Worm (Caenorhabditis elegans) whole organism, young adult: ENCODE measurements around the gene F22H10.11.

ENCODE experiments used
- B0019.2 ChIP-seq: fragments of 200-800 bp; sonication (Bioruptor generic); conservative IDR thresholded peaks from 2 replicates; pipeline ENCODE4 v1.3.6; 2022; ENCODE audit warnings: missing genetic modification reagents, missing genetic modification characterization, missing compliant biosample characterization
- C17E4.6 ChIP-seq: fragments of 200-800 bp; sonication (Bioruptor generic); IDR thresholded peaks from 2 replicates; pipeline ENCODE4 v1.3.6; 2022; ENCODE audit warnings: missing genetic modification reagents, missing genetic modification characterization, missing compliant biosample characterization
- F23B12.7 ChIP-seq: sonication (generic microtip); optimal IDR thresholded peaks from 2 replicates; lab custom pipeline; 2017; ENCODE audit warnings: missing genetic modification characterization, mild to moderate bottlenecking, missing compliant biosample characterization, antibody characterized with exemption, moderate library complexity; ENCODE audit not compliant: insufficient read depth
- F37B4.10 ChIP-seq: fragments of 200-800 bp; sonication (Bioruptor generic); IDR thresholded peaks from 2 replicates; pipeline ENCODE4 v1.3.6; 2022; ENCODE audit warnings: missing genetic modification characterization, missing compliant biosample characterization
- Y53G8AR.9 ChIP-seq: fragments of 200-800 bp; sonication (Bioruptor generic); conservative IDR thresholded peaks from 2 replicates; pipeline ENCODE4 v1.3.6; 2022; ENCODE audit warnings: missing genetic modification reagents, missing genetic modification characterization, missing compliant biosample characterization
- Y79H2A.3 ChIP-seq: fragments of 200-800 bp; sonication (Bioruptor generic); conservative IDR thresholded peaks from 2 replicates; pipeline ENCODE4 v1.3.6; 2022; ENCODE audit warnings: missing genetic modification reagents, missing genetic modification characterization, missing compliant biosample characterization
- aptf-3 ChIP-seq: fragments of 200-800 bp; sonication (Bioruptor generic); IDR thresholded peaks from 2 replicates; pipeline ENCODE4 v1.3.6; 2022; ENCODE audit warnings: missing genetic modification characterization, missing compliant biosample characterization
- athp-1 ChIP-seq: sonication (generic microtip); optimal IDR thresholded peaks from 2 replicates; lab custom pipeline; 2017; ENCODE audit warnings: mild to moderate bottlenecking, missing genetic modification characterization, missing compliant biosample characterization
- bed-1 ChIP-seq: fragments of 200-800 bp; sonication (Bioruptor generic); IDR thresholded peaks from 2 replicates; pipeline ENCODE4 v1.3.6; 2022; ENCODE audit warnings: missing genetic modification reagents, missing genetic modification characterization, missing compliant biosample characterization
- cebp-1 ChIP-seq, 2 experiments: fragments of 200-800 bp in 1 of 2; sonication (Bioruptor generic) in 1 of 2; sonication (generic microtip) in 1 of 2; IDR thresholded peaks in 1 of 2; optimal IDR thresholded peaks in 1 of 2; 2 replicates each; pipeline versions ENCODE4 v1.3.6 to Lab custom; 2017 to 2022; ENCODE audit warnings: missing compliant biosample characterization in 2 of 2, missing genetic modification characterization in 2 of 2, mild to moderate bottlenecking in 1 of 2, missing genetic modification reagents in 1 of 2, moderate library complexity in 1 of 2
- ceh-100 ChIP-seq: fragments of 200-800 bp; sonication (Bioruptor generic); IDR thresholded peaks from 2 replicates; pipeline ENCODE4 v1.3.6; 2022; ENCODE audit warnings: missing genetic modification reagents, missing genetic modification characterization, missing compliant biosample characterization
- dox-1 ChIP-seq: fragments of 200-800 bp; sonication (Bioruptor generic); IDR thresholded peaks from 2 replicates; pipeline ENCODE4 v1.3.6; 2022; ENCODE audit warnings: missing genetic modification reagents, missing genetic modification characterization, missing compliant biosample characterization
- dpff-1 ChIP-seq: sonication (generic microtip); optimal IDR thresholded peaks from 2 replicates; lab custom pipeline; 2017; ENCODE audit warnings: mild to moderate bottlenecking, missing genetic modification characterization, missing compliant biosample characterization
- efl-1 ChIP-seq: fragments of 150-350 bp; optimal IDR thresholded peaks from 2 replicates; lab custom pipeline; 2014; ENCODE audit warnings: missing biosample characterization, missing genetic modification reagents, missing genetic modification characterization
- egl-44 ChIP-seq: fragments of 200-800 bp; sonication (Bioruptor generic); IDR thresholded peaks from 2 replicates; pipeline ENCODE4 v1.3.6; 2022; ENCODE audit warnings: missing genetic modification reagents, missing genetic modification characterization, missing compliant biosample characterization
- egrh-3 ChIP-seq: fragments of 200-800 bp; sonication (Bioruptor generic); IDR thresholded peaks from 2 replicates; pipeline ENCODE4 v1.3.6; 2022; ENCODE audit warnings: missing genetic modification reagents, missing genetic modification characterization, missing compliant biosample characterization
- ekl-4 ChIP-seq: fragments of 200-800 bp; sonication (Bioruptor generic); IDR thresholded peaks from 2 replicates; pipeline ENCODE4 v1.3.6; 2022; ENCODE audit warnings: missing genetic modification reagents, missing genetic modification characterization, missing compliant biosample characterization
- ets-4 ChIP-seq: fragments of 200-800 bp; sonication (Bioruptor generic); optimal IDR thresholded peaks from 2 replicates; lab custom pipeline; 2018; ENCODE audit warnings: mild to moderate bottlenecking, missing genetic modification characterization, missing compliant biosample characterization
- gei-17 ChIP-seq: fragments of 200-800 bp; sonication (Bioruptor generic); optimal IDR thresholded peaks from 2 replicates; lab custom pipeline; 2018; ENCODE audit warnings: mild to moderate bottlenecking, missing genetic modification characterization, missing compliant biosample characterization
- hmg-1.2 ChIP-seq: fragments of 200-800 bp; sonication (Bioruptor generic); IDR thresholded peaks from 2 replicates; pipeline ENCODE4 v1.3.6; 2022; ENCODE audit warnings: missing genetic modification reagents, missing genetic modification characterization, missing compliant biosample characterization
- hmg-20 ChIP-seq: fragments of 200-800 bp; sonication (Bioruptor generic); IDR thresholded peaks from 2 replicates; pipeline ENCODE4 v1.3.6; 2022; ENCODE audit warnings: missing genetic modification reagents, missing genetic modification characterization, missing compliant biosample characterization
- lag-1 ChIP-seq: fragments of 200-800 bp; sonication (Bioruptor generic); IDR thresholded peaks from 2 replicates; pipeline ENCODE4 v1.3.6; 2022; ENCODE audit warnings: missing genetic modification reagents, missing genetic modification characterization, missing compliant biosample characterization
- let-607 ChIP-seq, 2 experiments: fragments of 200-800 bp in 1 of 2; sonication (Bioruptor generic) in 1 of 2; sonication (generic microtip) in 1 of 2; optimal IDR thresholded peaks; 2 replicates each; lab custom pipeline; 2016 to 2018; ENCODE audit warnings: mild to moderate bottlenecking in 2 of 2, missing compliant biosample characterization in 2 of 2, missing genetic modification characterization in 2 of 2, moderate library complexity in 2 of 2, missing genotype in 1 of 2
- madf-10 ChIP-seq: sonication (generic microtip); optimal IDR thresholded peaks from 2 replicates; lab custom pipeline; 2016; ENCODE audit warnings: mild to moderate bottlenecking, missing genetic modification characterization, missing compliant biosample characterization
- mcd-1 ChIP-seq: fragments of 200-800 bp; sonication (Bioruptor generic); IDR thresholded peaks from 2 replicates; pipeline ENCODE4 v1.3.6; 2022; ENCODE audit warnings: missing genetic modification reagents, missing genetic modification characterization, missing compliant biosample characterization
- mxl-1 ChIP-seq: sonication (generic microtip); optimal IDR thresholded peaks from 2 replicates; lab custom pipeline; 2016; ENCODE audit warnings: missing genetic modification characterization, missing compliant biosample characterization
- nhr-179 ChIP-seq: sonication (generic microtip); optimal IDR thresholded peaks from 2 replicates; lab custom pipeline; 2016; ENCODE audit warnings: mild to moderate bottlenecking, missing genetic modification characterization, missing compliant biosample characterization
- nhr-80 ChIP-seq: sonication (generic microtip); optimal IDR thresholded peaks from 2 replicates; lab custom pipeline; 2016; ENCODE audit warnings: missing genetic modification characterization, missing compliant biosample characterization
- pbrm-1 ChIP-seq: fragments of 200-800 bp; sonication (Bioruptor generic); IDR thresholded peaks from 2 replicates; pipeline ENCODE4 v1.3.6; 2022; ENCODE audit warnings: missing genetic modification reagents, missing genetic modification characterization, missing compliant biosample characterization
- rec-8 ChIP-seq, 2 experiments: sonication (generic microtip); optimal IDR thresholded peaks; 2 replicates each; lab custom pipeline; 2016; ENCODE audit warnings: mild to moderate bottlenecking in 2 of 2, missing genetic modification characterization in 2 of 2, missing genetic modification reagents in 2 of 2, missing genotype in 2 of 2, missing biosample characterization in 1 of 2, missing compliant biosample characterization in 1 of 2, moderate library complexity in 1 of 2
- rpc-1 ChIP-seq, 2 experiments: fragments of 150-350 bp in 1 of 2; sonication (generic microtip) in 1 of 2; optimal IDR thresholded peaks; 2 replicates each; lab custom pipeline; 2014 to 2018; ENCODE audit warnings: missing biosample characterization in 1 of 2, missing genetic modification characterization in 1 of 2, missing genetic modification reagents in 1 of 2, missing genotype in 1 of 2
- sdz-38 ChIP-seq: sonication (generic microtip); optimal IDR thresholded peaks from 2 replicates; lab custom pipeline; 2016; ENCODE audit warnings: missing genotype, missing genetic modification characterization, missing compliant biosample characterization
- snpc-3.4 ChIP-seq: sonication (generic microtip); optimal IDR thresholded peaks from 2 replicates; lab custom pipeline; 2017; ENCODE audit warnings: missing genetic modification characterization, mild to moderate bottlenecking, missing compliant biosample characterization, antibody characterized with exemption, moderate library complexity, missing genotype, missing genetic modification reagents
- somi-1 ChIP-seq: fragments of 200-800 bp; sonication (Bioruptor generic); optimal IDR thresholded peaks from 2 replicates; lab custom pipeline; 2018; ENCODE audit warnings: mild to moderate bottlenecking, missing genetic modification characterization, missing compliant biosample characterization
- sptf-2 ChIP-seq: fragments of 200-800 bp; sonication (Bioruptor generic); optimal IDR thresholded peaks from 2 replicates; lab custom pipeline; 2018; ENCODE audit warnings: mild to moderate bottlenecking, missing genetic modification characterization, missing compliant biosample characterization
- zfh-2 ChIP-seq: fragments of 200-800 bp; sonication (Bioruptor generic); conservative IDR thresholded peaks from 2 replicates; pipeline ENCODE4 v1.3.6; 2022; ENCODE audit warnings: missing genetic modification reagents, missing genetic modification characterization, missing compliant biosample characterization
- ztf-18 ChIP-seq: sonication (generic microtip); optimal IDR thresholded peaks from 2 replicates; lab custom pipeline; 2016; ENCODE audit warnings: missing genotype, mild to moderate bottlenecking, missing genetic modification characterization, missing compliant biosample characterization
- ztf-25 ChIP-seq: fragments of 200-800 bp; sonication (Bioruptor generic); IDR thresholded peaks from 2 replicates; pipeline ENCODE4 v1.3.6; 2022; ENCODE audit warnings: missing genetic modification reagents, missing genetic modification characterization, missing compliant biosample characterization
- ztf-26 ChIP-seq: sonication (generic microtip); optimal IDR thresholded peaks from 2 replicates; lab custom pipeline; 2017; ENCODE audit warnings: missing genetic modification characterization, missing compliant biosample characterization
- ztf-3 ChIP-seq: fragments of 200-800 bp; sonication (Bioruptor generic); optimal IDR thresholded peaks from 2 replicates; lab custom pipeline; 2018; ENCODE audit warnings: mild to moderate bottlenecking, missing genetic modification characterization, missing compliant biosample characterization

The F22H10.11 gene

DNA sequence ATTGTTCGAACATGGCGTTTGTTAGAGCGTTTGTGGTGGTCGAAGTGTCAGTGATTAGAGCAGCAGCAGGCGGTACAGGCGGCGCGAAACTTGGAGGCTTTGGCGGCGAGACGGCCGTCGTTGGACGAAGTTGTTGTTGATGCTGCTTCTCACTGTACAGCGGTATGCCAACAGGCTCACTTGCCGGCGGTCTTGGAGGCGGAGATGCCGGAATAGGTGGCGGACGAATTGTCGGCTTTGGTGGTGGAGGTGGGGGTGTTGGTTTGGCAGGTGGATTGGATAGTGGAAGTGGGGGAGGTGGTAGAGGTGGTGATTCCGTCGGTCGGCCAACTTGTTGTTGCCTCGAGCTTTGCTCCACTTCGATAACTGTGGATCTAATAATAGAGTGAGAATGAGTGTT is 16.6 kb downstream of the F22H10.11 start:
- no peak for TF ChIP-seq rec-8 (tag; optimal IDR thresholded peaks at IDR 0.05; lab: Kevin White, UChicago)
- no peak for TF ChIP-seq ceh-100 (GFP tag; lab: Robert Waterston, UW)
- TF ChIP-seq somi-1 (GFP tag; lab: Kevin White, UChicago): no peak
- TF ChIP-seq pbrm-1 (GFP tag; lab: Robert Waterston, UW): no peak
- no peak for TF ChIP-seq nhr-179
- no peak for TF ChIP-seq F37B4.10 (GFP tag; lab: Robert Waterston, UW)
- TF ChIP-seq Y53G8AR.9 (GFP tag; lab: Robert Waterston, UW): no peak
- no peak for TF ChIP-seq aptf-3
- no peak for TF ChIP-seq F23B12.7 (tag; lab: Kevin White, UChicago)
- TF ChIP-seq lag-1 (GFP tag; lab: Robert Waterston, UW): no peak
- no peak for TF ChIP-seq rpc-1 (optimal IDR thresholded peaks at IDR 0.05; lab: Kevin White, UChicago)
- TF ChIP-seq rpc-1 (tag; optimal IDR thresholded peaks at IDR 0.05; lab: Kevin White, UChicago): no peak
- TF ChIP-seq hmg-20: no peak
- no peak for TF ChIP-seq sptf-2 (GFP tag; lab: Kevin White, UChicago)
- TF ChIP-seq mxl-1 (tag; lab: Kevin White, UChicago): no peak
- TF ChIP-seq snpc-3.4 (tag; lab: Kevin White, UChicago): no peak
- no peak for TF ChIP-seq ztf-18
- TF ChIP-seq dpff-1: no peak
- TF ChIP-seq B0019.2 (GFP tag; lab: Robert Waterston, UW): no peak
- no peak for TF ChIP-seq madf-10 (tag; lab: Kevin White, UChicago)
- no peak for TF ChIP-seq ekl-4 (GFP tag; lab: Robert Waterston, UW)
- 0 out of 2 replicates have a peak, but pooled peaks have one; percentile 45 for TF ChIP-seq dox-1
- TF ChIP-seq egl-44 (GFP tag; lab: Robert Waterston, UW): no peak
- TF ChIP-seq ztf-26: no peak
- no peak for TF ChIP-seq efl-1
- TF ChIP-seq gei-17 (GFP tag; lab: Kevin White, UChicago): no peak
- 0 out of 2 replicates have a peak, but pooled peaks have one; percentile 65 for TF ChIP-seq bed-1 (GFP tag; lab: Robert Waterston, UW)
- no peak for TF ChIP-seq athp-1 (tag; lab: Kevin White, UChicago)
- no peak for TF ChIP-seq ztf-3
- TF ChIP-seq egrh-3: peak; percentile 56; the same call in 1 of the 2 replicates
- TF ChIP-seq ztf-25: no peak
- no peak for TF ChIP-seq C17E4.6
- no peak for TF ChIP-seq cebp-1 (GFP tag; IDR thresholded peaks at IDR 0.05; lab: Robert Waterston, UW)
- TF ChIP-seq cebp-1 (tag; optimal IDR thresholded peaks at IDR 0.05; lab: Kevin White, UChicago): no peak
- no peak for TF ChIP-seq let-607 (tag; optimal IDR thresholded peaks at IDR 0.05; lab: Kevin White, UChicago)
- TF ChIP-seq sdz-38 (tag; lab: Kevin White, UChicago): no peak
- no peak for TF ChIP-seq hmg-1.2 (GFP tag; lab: Robert Waterston, UW)
- peak; percentile 25 for TF ChIP-seq nhr-80
- TF ChIP-seq Y79H2A.3 (GFP tag; lab: Robert Waterston, UW): no peak
- TF ChIP-seq mcd-1 (GFP tag; lab: Robert Waterston, UW): no peak
- TF ChIP-seq ets-4 (GFP tag; lab: Kevin White, UChicago): no peak
- peak; percentile 90 for TF ChIP-seq zfh-2 (GFP tag; lab: Robert Waterston, UW)
- TF ChIP-seq, all 124 proteins: peak for 5
